Fruit fly (Drosophila melanogaster) whole organism, pupa: ENCODE results near the gene CG5961.

ENCODE experiments used
- CG12605 ChIP-seq: fragments of 200-800 bp; sonication (Bioruptor generic); IDR thresholded peaks from 2 replicates; pipeline ENCODE4 v1.3.6; 2022; ENCODE audit warnings: missing biosample characterization, missing genetic modification characterization
- CG13204 ChIP-seq: fragments of 200-800 bp; sonication (Bioruptor generic); optimal IDR thresholded peaks from 2 replicates; lab custom pipeline; 2018; ENCODE audit warnings: missing biosample characterization, mild to moderate bottlenecking, missing genetic modification characterization, moderate library complexity
- CG14655 ChIP-seq: fragments of 200-800 bp; sonication (Bioruptor generic); optimal IDR thresholded peaks from 3 replicates; lab custom pipeline; 2017; ENCODE audit warnings: mild to moderate bottlenecking, missing biosample characterization, missing genetic modification reagents, missing genetic modification characterization
- CG15710 ChIP-seq: fragments of 200-800 bp; sonication (Bioruptor generic); optimal IDR thresholded peaks from 2 replicates; lab custom pipeline; 2018; ENCODE audit warnings: missing biosample characterization, mild to moderate bottlenecking, missing genetic modification characterization, moderate library complexity
- CG17806 ChIP-seq: fragments of 200-800 bp; sonication (Bioruptor generic); optimal IDR thresholded peaks from 2 replicates; lab custom pipeline; 2018; ENCODE audit warnings: missing biosample characterization, mild to moderate bottlenecking, missing genetic modification characterization, moderate library complexity
- CG32121 ChIP-seq: fragments of 200-800 bp; sonication (Bioruptor generic); IDR thresholded peaks from 2 replicates; pipeline ENCODE4 v1.3.6; 2022; ENCODE audit warnings: missing biosample characterization, missing genetic modification characterization
- CG34367 ChIP-seq: fragments of 200-800 bp; sonication (Bioruptor generic); optimal IDR thresholded peaks from 2 replicates; lab custom pipeline; 2018; ENCODE audit warnings: missing biosample characterization, mild to moderate bottlenecking, missing genetic modification characterization
- CG4496 ChIP-seq: fragments of 200-800 bp; sonication (Bioruptor generic); IDR thresholded peaks from 3 replicates; pipeline ENCODE4 v1.3.6; 2022; ENCODE audit warnings: missing biosample characterization, missing genetic modification characterization
- CG8159 ChIP-seq: fragments of 200-800 bp; sonication (Bioruptor generic); optimal IDR thresholded peaks from 3 replicates; lab custom pipeline; 2018; ENCODE audit warnings: missing biosample characterization, mild to moderate bottlenecking, missing genetic modification characterization, moderate library complexity
- CG8301 ChIP-seq: fragments of 200-800 bp; sonication (Bioruptor generic); optimal IDR thresholded peaks from 2 replicates; lab custom pipeline; 2018; ENCODE audit warnings: missing biosample characterization, mild to moderate bottlenecking, missing genetic modification characterization
- D1 ChIP-seq: fragments of 200-800 bp; sonication (Bioruptor generic); optimal IDR thresholded peaks from 2 replicates; lab custom pipeline; 2018; ENCODE audit warnings: missing biosample characterization, mild to moderate bottlenecking, missing genetic modification characterization, moderate library complexity
- EcR ChIP-seq: fragments of 200-800 bp; sonication (Bioruptor generic); optimal IDR thresholded peaks from 3 replicates; lab custom pipeline; 2019; ENCODE audit warnings: missing biosample characterization, missing genetic modification characterization, mild to moderate bottlenecking, moderate library complexity, missing genetic modification reagents
- Ets98B ChIP-seq: fragments of 200-800 bp; sonication (Bioruptor generic); IDR thresholded peaks from 2 replicates; pipeline ENCODE4 v1.3.6; 2022; ENCODE audit warnings: missing biosample characterization, missing genetic modification characterization
- Pif1A ChIP-seq: fragments of 200-800 bp; sonication (Bioruptor generic); optimal IDR thresholded peaks from 3 replicates; lab custom pipeline; 2016; ENCODE audit warnings: missing biosample characterization, missing genetic modification characterization
- Pif1B ChIP-seq: fragments of 200-800 bp; sonication (Bioruptor generic); optimal IDR thresholded peaks from 3 replicates; lab custom pipeline; 2016; ENCODE audit warnings: missing biosample characterization, missing genetic modification characterization
- fd96Ca ChIP-seq: fragments of 200-800 bp; sonication (Bioruptor generic); IDR thresholded peaks from 3 replicates; pipeline ENCODE4 v1.3.6; 2022; ENCODE audit warnings: missing biosample characterization, missing genetic modification characterization
- gl ChIP-seq: fragments of 200-800 bp; sonication (Bioruptor generic); optimal IDR thresholded peaks from 2 replicates; lab custom pipeline; 2018; ENCODE audit warnings: missing biosample characterization, mild to moderate bottlenecking, missing genetic modification characterization
- rn ChIP-seq: fragments of 200-800 bp; sonication (Bioruptor generic); IDR thresholded peaks from 2 replicates; pipeline ENCODE4 v1.3.6; 2022; ENCODE audit warnings: missing biosample characterization, missing genetic modification characterization

The CG5961 gene

DNA sequence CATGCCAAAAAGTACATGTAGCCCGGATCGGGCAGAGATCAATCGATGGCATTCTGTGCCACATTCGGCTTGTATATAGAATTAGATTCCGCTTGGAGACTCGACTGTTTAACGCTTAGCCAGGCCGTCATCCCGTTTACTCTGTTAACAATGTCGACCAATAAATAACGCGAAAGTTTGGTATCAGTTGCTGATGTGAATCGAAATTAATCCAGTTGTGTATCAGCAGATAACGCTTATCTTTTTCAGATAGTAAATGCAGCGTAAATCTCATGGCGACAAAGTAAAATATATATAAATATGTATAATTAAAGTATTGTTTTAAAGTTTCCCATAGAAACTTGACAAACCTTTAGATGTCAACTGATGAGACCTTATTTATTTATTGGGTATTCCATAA, 48.6 kb downstream of the CG5961 start:
- no peak for TF ChIP-seq D1 (tag; lab: Kevin White, UChicago)
- no peak for TF ChIP-seq EcR
- no peak for TF ChIP-seq CG4496 (GFP tag; lab: Robert Waterston, UW)
- TF ChIP-seq CG12605 (GFP tag; lab: Robert Waterston, UW) = no peak
- no peak for TF ChIP-seq Pif1A
- TF ChIP-seq Pif1B (GFP tag; lab: Kevin White, UChicago) = no peak
- no peak for TF ChIP-seq CG8159 (tag; lab: Kevin White, UChicago)
- no peak for TF ChIP-seq gl
- TF ChIP-seq fd96Ca (GFP tag; lab: Robert Waterston, UW) = no peak
- no peak for TF ChIP-seq Ets98B
- TF ChIP-seq CG34367 = no peak
- no peak for TF ChIP-seq CG8301 (tag; lab: Kevin White, UChicago)
- no peak for TF ChIP-seq rn (GFP tag; lab: Robert Waterston, UW)
- no peak for TF ChIP-seq CG32121 (GFP tag; lab: Robert Waterston, UW)
- TF ChIP-seq CG13204 = no peak
- no peak for TF ChIP-seq CG14655 (GFP tag; lab: Kevin White, UChicago)
- no peak for TF ChIP-seq CG17806 (tag; lab: Kevin White, UChicago)
- TF ChIP-seq CG15710 (tag; lab: Kevin White, UChicago) = no peak
